Worm (Caenorhabditis elegans): ENCODE results near the gene nhr-34.

nhr-34 gene

ce11 chrIV:9675572-9675971, at the start of gene nhr-34:
TSS of gene nhr-34 (minus strand) at chrIV:9675672.
- TF ChIP-seq nhr-77 (tag; optimal IDR thresholded peaks at IDR 0.05) (no peak), snpc-4 (tag; optimal IDR thresholded peaks at IDR 0.05) (no peak), ama-1 (optimal IDR thresholded peaks at IDR 0.05) (no peak), C34F6.9 (tag; optimal IDR thresholded peaks at IDR 0.05) (no peak), F13H6.1 (tag; optimal IDR thresholded peaks at IDR 0.05) (no peak), zag-1 (tag; optimal IDR thresholded peaks at IDR 0.05) (no peak), egl-27 (tag; optimal IDR thresholded peaks at IDR 0.05) (no peak), ztf-11 (tag; optimal IDR thresholded peaks at IDR 0.05) (no peak), blmp-1 (tag; optimal IDR thresholded peaks at IDR 0.05; ENCODE audit: insufficient read depth) (no peak), unc-62 (GFP tag; optimal IDR thresholded peaks at IDR 0.05) (no peak), nhr-11 (tag; optimal IDR thresholded peaks at IDR 0.05) (no peak), dmd-4 (tag; optimal IDR thresholded peaks at IDR 0.05) (no peak), sma-3 (GFP tag; optimal IDR thresholded peaks at IDR 0.05) (no peak), nhr-21 (tag; optimal IDR thresholded peaks at IDR 0.05) (no peak), nhr-237 (tag; optimal IDR thresholded peaks at IDR 0.05) (no peak), mdl-1 (tag; optimal IDR thresholded peaks at IDR 0.05) (no peak), aly-2 (tag; optimal IDR thresholded peaks at IDR 0.05) (no peak), nhr-129 (tag; optimal IDR thresholded peaks at IDR 0.05) (no peak), skn-1 (tag; optimal IDR thresholded peaks at IDR 0.05) (no peak), unc-39 (tag; optimal IDR thresholded peaks at IDR 0.05) (no peak)

ce11 chrIV:9724948-9725347, 49.5 kb upstream of the nhr-34 start, which contains the start of the genes nhr-138 and C28D4.18:
TSS of gene nhr-138 (plus strand) at chrIV:9725251.
TSS of gene C28D4.18 (plus strand) at chrIV:9725280.
- TF ChIP-seq mbf-1 (tag; optimal IDR thresholded peaks at IDR 0.05), result no peak
- no peak for TF ChIP-seq nhr-237 (tag; optimal IDR thresholded peaks at IDR 0.05)
- no peak for TF ChIP-seq nhr-129 (tag; optimal IDR thresholded peaks at IDR 0.05)
- no peak for TF ChIP-seq elt-3 (tag; optimal IDR thresholded peaks at IDR 0.05)
- no peak for TF ChIP-seq sma-3 (GFP tag; optimal IDR thresholded peaks at IDR 0.05)
- no peak for TF ChIP-seq fos-1 (tag; optimal IDR thresholded peaks at IDR 0.05)
- no peak for TF ChIP-seq sma-9 (GFP tag; optimal IDR thresholded peaks at IDR 0.05)
- TF ChIP-seq sma-9 (tag; optimal IDR thresholded peaks at IDR 0.05), result no peak
- TF ChIP-seq nhr-25 (tag; optimal IDR thresholded peaks at IDR 0.05), result no peak
- TF ChIP-seq Y55F3AM.14 (GFP tag; optimal IDR thresholded peaks at IDR 0.05), result no peak
- no peak for TF ChIP-seq ama-1 (optimal IDR thresholded peaks at IDR 0.05)
- no peak for TF ChIP-seq unc-55 (GFP tag; optimal IDR thresholded peaks at IDR 0.05)
- no peak for TF ChIP-seq F13H6.1 (tag; optimal IDR thresholded peaks at IDR 0.05)
- TF ChIP-seq nhr-23 (tag; optimal IDR thresholded peaks at IDR 0.05), result no peak
- TF ChIP-seq lin-13 (GFP tag; optimal IDR thresholded peaks at IDR 0.05), result no peak
- TF ChIP-seq zag-1 (tag; optimal IDR thresholded peaks at IDR 0.05), result no peak
- TF ChIP-seq nhr-21 (tag; optimal IDR thresholded peaks at IDR 0.05), result no peak
- TF ChIP-seq lin-11 (tag; optimal IDR thresholded peaks at IDR 0.05), result no peak
- TF ChIP-seq skn-1 (tag; optimal IDR thresholded peaks at IDR 0.05), result no peak

ce11 chrIV:9723185-9723584, 47.7 kb upstream of the nhr-34 start:
- TF ChIP-seq elt-1 (tag; optimal IDR thresholded peaks at IDR 0.05) (peak; percentile 55), nhr-10 (tag; optimal IDR thresholded peaks at IDR 0.05) (no peak), nhr-25 (tag; optimal IDR thresholded peaks at IDR 0.05) (peak; percentile 41), fos-1 (tag; optimal IDR thresholded peaks at IDR 0.05) (no peak), sma-9 (GFP tag; optimal IDR thresholded peaks at IDR 0.05) (peak; percentile 64), sma-9 (tag; optimal IDR thresholded peaks at IDR 0.05) (no peak)

ce11 chrIV:9718396-9718795, 42.9 kb upstream of the nhr-34 start:
- peak; percentile 8 to 65 for TF ChIP-seq lsy-2 (tag; optimal IDR thresholded peaks at IDR 0.05)
- peak; percentile 41 for TF ChIP-seq ama-1 (optimal IDR thresholded peaks at IDR 0.05)
- peak; percentile 49 for TF ChIP-seq blmp-1 (tag; optimal IDR thresholded peaks at IDR 0.05; ENCODE audit: insufficient read depth)
- no peak for TF ChIP-seq nhr-77 (tag; optimal IDR thresholded peaks at IDR 0.05)
- no peak for TF ChIP-seq mbf-1 (tag; optimal IDR thresholded peaks at IDR 0.05)
- TF ChIP-seq C34F6.9 (tag; optimal IDR thresholded peaks at IDR 0.05), result peak; percentile 83
- peak; percentile 23 for TF ChIP-seq ztf-4 (tag; optimal IDR thresholded peaks at IDR 0.05)
- peak; percentile 67 for TF ChIP-seq sma-3 (GFP tag; optimal IDR thresholded peaks at IDR 0.05)
- peak; percentile 92 for TF ChIP-seq sma-9 (GFP tag; optimal IDR thresholded peaks at IDR 0.05)
- no peak for TF ChIP-seq sma-9 (tag; optimal IDR thresholded peaks at IDR 0.05)
- no peak for TF ChIP-seq elt-3 (tag; optimal IDR thresholded peaks at IDR 0.05)
- TF ChIP-seq F13H6.1 (tag; optimal IDR thresholded peaks at IDR 0.05), result peak; percentile 89
- TF ChIP-seq ceh-82 (tag; optimal IDR thresholded peaks at IDR 0.05), result no peak
- TF ChIP-seq egl-27 (tag; optimal IDR thresholded peaks at IDR 0.05), result peak; percentile 44
- no peak for TF ChIP-seq lin-39 (tag; optimal IDR thresholded peaks at IDR 0.05)
- TF ChIP-seq lin-13 (GFP tag; optimal IDR thresholded peaks at IDR 0.05), result peak; percentile 75
- TF ChIP-seq Y55F3AM.14 (GFP tag; optimal IDR thresholded peaks at IDR 0.05), result peak; percentile 68
- TF ChIP-seq fos-1 (tag; optimal IDR thresholded peaks at IDR 0.05), result peak; percentile 92
- TF ChIP-seq nhr-25 (tag; optimal IDR thresholded peaks at IDR 0.05), result peak; percentile 66
- TF ChIP-seq mdl-1 (tag; optimal IDR thresholded peaks at IDR 0.05), result peak in 1 of 2 experiments; percentile 63
- peak; percentile 82 for TF ChIP-seq crh-2 (tag; optimal IDR thresholded peaks at IDR 0.05)
- peak; percentile 45 for TF ChIP-seq ceh-16 (tag; optimal IDR thresholded peaks at IDR 0.05)
- peak; percentile 87 for TF ChIP-seq sem-4 (tag; optimal IDR thresholded peaks at IDR 0.05)
- peak; percentile 55 for TF ChIP-seq lin-11 (tag; optimal IDR thresholded peaks at IDR 0.05)
- peak; percentile 5 for TF ChIP-seq mab-5 (tag; optimal IDR thresholded peaks at IDR 0.05)
- TF ChIP-seq unc-55 (GFP tag; optimal IDR thresholded peaks at IDR 0.05), result peak; percentile 67
- peak; percentile 62 for TF ChIP-seq nhr-21 (tag; optimal IDR thresholded peaks at IDR 0.05)
- TF ChIP-seq gmeb-1 (tag; optimal IDR thresholded peaks at IDR 0.05), result peak; percentile 23
- TF ChIP-seq nhr-11 (tag; optimal IDR thresholded peaks at IDR 0.05), result no peak
- TF ChIP-seq nhr-10 (tag; optimal IDR thresholded peaks at IDR 0.05), result no peak
- TF ChIP-seq nhr-129 (tag; optimal IDR thresholded peaks at IDR 0.05), result peak; percentile 82
- TF ChIP-seq snpc-4 (tag; optimal IDR thresholded peaks at IDR 0.05), result no peak
- TF ChIP-seq zag-1 (tag; optimal IDR thresholded peaks at IDR 0.05), result peak; percentile 48
- peak; percentile 9 for TF ChIP-seq nhr-6 (tag; optimal IDR thresholded peaks at IDR 0.05)
